Worm (Caenorhabditis elegans) whole organism, early embryonic: ENCODE results near the gene F55G11.1.

Source experiments
- B0310.2 ChIP-seq: sonication (generic microtip); optimal IDR thresholded peaks from 2 replicates; lab custom pipeline; 2016; ENCODE audit warnings: mild to moderate bottlenecking, missing genetic modification characterization, missing compliant biosample characterization
- ama-1 ChIP-seq: fragments of 150-350 bp; optimal IDR thresholded peaks from 2 replicates; lab custom pipeline; 2014
- ceh-13 ChIP-seq: fragments of 200-800 bp; sonication (Bioruptor generic); optimal IDR thresholded peaks from 2 replicates; lab custom pipeline; 2018; ENCODE audit warnings: mild to moderate bottlenecking, missing genetic modification characterization, missing compliant biosample characterization
- ceh-36 ChIP-seq: sonication (generic microtip); optimal IDR thresholded peaks from 2 replicates; lab custom pipeline; 2016; ENCODE audit warnings: missing genetic modification characterization, inconsistent platforms, missing compliant biosample characterization
- pes-1 ChIP-seq: fragments of 200-800 bp; sonication (Bioruptor generic); IDR thresholded peaks from 2 replicates; pipeline ENCODE4 v1.3.6; 2022; ENCODE audit warnings: missing genetic modification reagents, missing genetic modification characterization, missing compliant biosample characterization

ce11 chrIV:12962564-12962963 lies 16.2 kb upstream of the F55G11.1 start, which contains the start of gene F55G11.8:
- no peak for TF ChIP-seq pes-1 (GFP tag; lab: Robert Waterston, UW)
- TF ChIP-seq B0310.2 (tag; lab: Kevin White, UChicago), result no peak
- TF ChIP-seq ceh-36 (tag; lab: Kevin White, UChicago), result no peak
- no peak for TF ChIP-seq ceh-13 (GFP tag; lab: Kevin White, UChicago)
- no peak for TF ChIP-seq ama-1
